Worm (Caenorhabditis elegans) whole organism, L2 larva: ENCODE results near the gene H37A05.4.
A peak's percentile ranks its signal among the peaks of the same experiment; 100 is the strongest.

Experiments
- Y55F3AM.14 ChIP-seq: fragments of 200-800 bp; sonication (Bioruptor generic); optimal IDR thresholded peaks from 2 replicates; lab custom pipeline; 2018; ENCODE audit warnings: mild to moderate bottlenecking, missing genetic modification characterization, missing compliant biosample characterization
- ZK546.5 ChIP-seq: sonication (generic microtip); optimal IDR thresholded peaks from 2 replicates; lab custom pipeline; 2017; ENCODE audit warnings: missing biosample characterization, missing genetic modification characterization
- alr-1 ChIP-seq: fragments of 150-350 bp; optimal IDR thresholded peaks from 2 replicates; lab custom pipeline; 2014; ENCODE audit warnings: missing biosample characterization, missing genetic modification characterization
- blmp-1 ChIP-seq: sonication (generic microtip); optimal IDR thresholded peaks from 2 replicates; lab custom pipeline; 2017; ENCODE audit warnings: missing genetic modification characterization, mild to moderate bottlenecking, missing compliant biosample characterization, antibody characterized with exemption, moderate library complexity; ENCODE audit not compliant: insufficient read depth
- dmd-4 ChIP-seq: sonication (generic microtip); optimal IDR thresholded peaks from 2 replicates; lab custom pipeline; 2017; ENCODE audit warnings: missing biosample characterization, missing genetic modification characterization
- elt-3 ChIP-seq: sonication (generic microtip); optimal IDR thresholded peaks from 2 replicates; lab custom pipeline; 2017; ENCODE audit warnings: missing biosample characterization, missing genetic modification characterization
- fos-1 ChIP-seq: fragments of 150-350 bp; optimal IDR thresholded peaks from 2 replicates; lab custom pipeline; 2014; ENCODE audit warnings: missing biosample characterization, missing genetic modification characterization
- lin-11 ChIP-seq: fragments of 150-350 bp; sonication (generic microtip); optimal IDR thresholded peaks from 2 replicates; lab custom pipeline; 2014; ENCODE audit warnings: missing biosample characterization, missing genetic modification characterization, inconsistent platforms, mixed read lengths
- lsy-2 ChIP-seq, 2 experiments: fragments of 150-350 bp in 1 of 2; sonication (generic microtip) in 1 of 2; optimal IDR thresholded peaks; 2 replicates each; lab custom pipeline; 2014 to 2017; ENCODE audit warnings: missing biosample characterization in 2 of 2, missing genetic modification characterization in 2 of 2
- mab-5 ChIP-seq: fragments of 150-350 bp; optimal IDR thresholded peaks from 2 replicates; lab custom pipeline; 2014; ENCODE audit warnings: missing biosample characterization, missing genetic modification characterization
- mdl-1 ChIP-seq, 2 experiments: fragments of 150-350 bp in 1 of 2; sonication (generic microtip) in 1 of 2; optimal IDR thresholded peaks; 2 replicates each; lab custom pipeline; 2017; ENCODE audit warnings: missing biosample characterization in 2 of 2, missing genetic modification characterization in 2 of 2
- nhr-10 ChIP-seq: sonication (generic microtip); optimal IDR thresholded peaks from 2 replicates; lab custom pipeline; 2017; ENCODE audit warnings: missing biosample characterization, missing genetic modification characterization
- nhr-12 ChIP-seq: fragments of 150-350 bp; optimal IDR thresholded peaks from 2 replicates; lab custom pipeline; 2014; ENCODE audit warnings: missing biosample characterization, missing genetic modification characterization
- nhr-21 ChIP-seq: fragments of 150-350 bp; optimal IDR thresholded peaks from 2 replicates; lab custom pipeline; 2014; ENCODE audit warnings: missing biosample characterization, missing genetic modification characterization
- nhr-237 ChIP-seq: fragments of 150-350 bp; optimal IDR thresholded peaks from 2 replicates; lab custom pipeline; 2014; ENCODE audit warnings: missing biosample characterization, missing genetic modification characterization
- nhr-25 ChIP-seq: fragments of 150-350 bp; sonication (generic microtip); optimal IDR thresholded peaks from 3 replicates; lab custom pipeline; 2014; ENCODE audit warnings: missing biosample characterization, missing genetic modification characterization
- nhr-6 ChIP-seq: fragments of 150-350 bp; optimal IDR thresholded peaks from 2 replicates; lab custom pipeline; 2014; ENCODE audit warnings: missing biosample characterization, missing genetic modification characterization
- skn-1 ChIP-seq: sonication (generic microtip); optimal IDR thresholded peaks from 2 replicates; lab custom pipeline; 2017; ENCODE audit warnings: missing biosample characterization, missing genetic modification characterization
- sma-9 ChIP-seq, 2 experiments: fragments of 150-350 bp in 1 of 2; sonication (generic microtip) in 1 of 2; optimal IDR thresholded peaks; 2 replicates each; lab custom pipeline; 2014 to 2016; ENCODE audit warnings: missing genetic modification characterization in 2 of 2, mild to moderate bottlenecking in 1 of 2, missing biosample characterization in 1 of 2, missing compliant biosample characterization in 1 of 2, missing genetic modification reagents in 1 of 2, moderate library complexity in 1 of 2
- snpc-4 ChIP-seq: fragments of 150-350 bp; optimal IDR thresholded peaks from 2 replicates; lab custom pipeline; 2014; ENCODE audit warnings: missing biosample characterization, missing genetic modification characterization
- unc-55 ChIP-seq: fragments of 150-350 bp; sonication (generic microtip); optimal IDR thresholded peaks from 3 replicates; lab custom pipeline; 2014; ENCODE audit warnings: missing biosample characterization, missing genetic modification reagents, missing genetic modification characterization
- ztf-1 ChIP-seq: fragments of 200-800 bp; sonication (Bioruptor generic); conservative IDR thresholded peaks from 2 replicates; pipeline ENCODE4 v1.3.6; 2022; ENCODE audit warnings: missing genetic modification characterization, missing compliant biosample characterization

H37A05.4 gene

ce11 chrV:13606651-13607242, 42.8 kb downstream of the H37A05.4 start, which contains the start of gene fmo-4:
fmo-4 (minus strand) TSS chrV:13606701.
- TF ChIP-seq Y55F3AM.14 (GFP tag; lab: Kevin White, UChicago) (peak; percentile 33), nhr-25 (peak; percentile 9), nhr-21 (tag; lab: Kevin White, UChicago) (peak; percentile 71), nhr-6 (tag; lab: Kevin White, UChicago) (no peak)

- TF ChIP-seq dmd-4 (tag; lab: Kevin White, UChicago): no peak
These were observed 48.7 kb downstream of the H37A05.4 start, which contains the start of gene rdy-2 for ce11 chrV:13600882-13601281. rdy-2 (minus strand) TSS chrV:13600982.

ce11 chrV:13598370-13598769, 51.2 kb downstream of the H37A05.4 start:
- TF ChIP-seq lin-11: no peak
- TF ChIP-seq mdl-1 (tag; optimal IDR thresholded peaks at IDR 0.05; lab: Kevin White, UChicago): no peak
- no peak for TF ChIP-seq alr-1
- no peak for TF ChIP-seq snpc-4 (tag; lab: Kevin White, UChicago)
- no peak for TF ChIP-seq unc-55
- no peak for TF ChIP-seq nhr-237 (tag; lab: Kevin White, UChicago)
- no peak for TF ChIP-seq lsy-2 (tag; optimal IDR thresholded peaks at IDR 0.05; lab: Kevin White, UChicago)
- no peak for TF ChIP-seq mab-5 (tag; lab: Kevin White, UChicago)
- no peak for TF ChIP-seq blmp-1 (tag; lab: Kevin White, UChicago)
- TF ChIP-seq ztf-1 (GFP tag; lab: Robert Waterston, UW): no peak
- no peak for TF ChIP-seq fos-1 (tag; lab: Kevin White, UChicago)
- TF ChIP-seq nhr-12: no peak
- no peak for TF ChIP-seq ZK546.5 (tag; lab: Kevin White, UChicago)
- TF ChIP-seq sma-9 (GFP tag; optimal IDR thresholded peaks at IDR 0.05; lab: Kevin White, UChicago): no peak
- no peak for TF ChIP-seq sma-9 (tag; optimal IDR thresholded peaks at IDR 0.05; lab: Kevin White, UChicago)
- TF ChIP-seq skn-1 (tag; lab: Kevin White, UChicago): no peak
- no peak for TF ChIP-seq nhr-10 (tag; lab: Kevin White, UChicago)
- TF ChIP-seq dmd-4 (tag; lab: Kevin White, UChicago): no peak
- TF ChIP-seq elt-3 (tag; lab: Kevin White, UChicago): no peak
- TF ChIP-seq Y55F3AM.14 (GFP tag; lab: Kevin White, UChicago): no peak
- TF ChIP-seq, all 48 proteins: peak for 0
